Fruit fly (Drosophila melanogaster) whole organism, embryonic: ENCODE results near the gene CG13113.

Source experiments
- Ada2b ChIP-seq: fragments of 200-800 bp; sonication (Bioruptor generic); IDR thresholded peaks from 2 replicates; pipeline ENCODE4 v1.3.6; 2022; ENCODE audit warnings: missing biosample characterization, missing genetic modification characterization
- Asciz ChIP-seq: fragments of 200-800 bp; sonication (Bioruptor generic); optimal IDR thresholded peaks from 2 replicates; lab custom pipeline; 2017; ENCODE audit warnings: missing biosample characterization, mild to moderate bottlenecking, missing genetic modification characterization, missing genetic modification reagents
- BEAF-32 ChIP-seq: fragments of 200-800 bp; sonication (Bioruptor generic); optimal IDR thresholded peaks from 3 replicates; lab custom pipeline; 2017; ENCODE audit warnings: missing biosample characterization, missing genetic modification characterization, mild to moderate bottlenecking, moderate library complexity, missing genetic modification reagents
- BtbVII ChIP-seq: fragments of 200-800 bp; sonication (Bioruptor generic); optimal IDR thresholded peaks from 3 replicates; lab custom pipeline; 2017; ENCODE audit warnings: missing biosample characterization, mild to moderate bottlenecking, missing genetic modification characterization
- CG1024 ChIP-seq: fragments of 200-800 bp; sonication (Bioruptor generic); IDR thresholded peaks from 2 replicates; pipeline ENCODE4 v1.3.6; 2022; ENCODE audit warnings: missing biosample characterization, missing genetic modification characterization
- CG10366 ChIP-seq: fragments of 200-800 bp; sonication (Bioruptor generic); IDR thresholded peaks from 2 replicates; pipeline ENCODE4 v1.3.6; 2022; ENCODE audit warnings: missing biosample characterization, missing genetic modification characterization
- CG12299 ChIP-seq: fragments of 200-800 bp; sonication (Bioruptor generic); optimal IDR thresholded peaks from 2 replicates; lab custom pipeline; 2018; ENCODE audit warnings: missing biosample characterization, mild to moderate bottlenecking, missing genetic modification characterization
- CG14441 ChIP-seq: fragments of 200-800 bp; sonication (Bioruptor generic); IDR thresholded peaks from 2 replicates; pipeline ENCODE4 v1.3.6; 2022; ENCODE audit warnings: missing biosample characterization, missing genetic modification characterization
- CG1603 ChIP-seq: fragments of 200-800 bp; sonication (Bioruptor generic); optimal IDR thresholded peaks from 2 replicates; lab custom pipeline; 2019; ENCODE audit warnings: missing biosample characterization, mild to moderate bottlenecking, missing genetic modification characterization, moderate library complexity
- CG17802 ChIP-seq: fragments of 200-800 bp; sonication (Bioruptor generic); optimal IDR thresholded peaks from 2 replicates; lab custom pipeline; 2018; ENCODE audit warnings: missing biosample characterization, mild to moderate bottlenecking, missing genetic modification characterization, moderate library complexity
- CG18011 ChIP-seq: fragments of 200-800 bp; sonication (Bioruptor generic); optimal IDR thresholded peaks from 2 replicates; lab custom pipeline; 2017; ENCODE audit warnings: missing biosample characterization, missing genetic modification characterization, mild to moderate bottlenecking, moderate library complexity, missing genotype
- CG30403 ChIP-seq: fragments of 200-800 bp; sonication (Bioruptor generic); optimal IDR thresholded peaks from 3 replicates; lab custom pipeline; 2016; ENCODE audit warnings: missing biosample characterization, missing genetic modification characterization
- CG3163 ChIP-seq: fragments of 200-800 bp; sonication (Bioruptor generic); optimal IDR thresholded peaks from 3 replicates; lab custom pipeline; 2016; ENCODE audit warnings: missing biosample characterization, missing genetic modification characterization
- CG3281 ChIP-seq: fragments of 200-800 bp; sonication (Bioruptor generic); optimal IDR thresholded peaks from 3 replicates; lab custom pipeline; 2017; ENCODE audit warnings: missing biosample characterization, mild to moderate bottlenecking, missing genetic modification characterization
- CG4360 ChIP-seq: fragments of 200-800 bp; sonication (Bioruptor generic); IDR thresholded peaks from 2 replicates; pipeline ENCODE4 v1.3.6; 2022; ENCODE audit warnings: missing biosample characterization, missing genetic modification characterization
- CG43689 ChIP-seq: fragments of 200-800 bp; sonication (Bioruptor generic); IDR thresholded peaks from 2 replicates; pipeline ENCODE4 v1.3.6; 2022; ENCODE audit warnings: missing biosample characterization, missing genetic modification characterization
- CG4424 ChIP-seq: fragments of 200-800 bp; sonication (Bioruptor generic); optimal IDR thresholded peaks from 3 replicates; lab custom pipeline; 2016; ENCODE audit warnings: missing biosample characterization, missing genetic modification characterization
- CG6175 ChIP-seq: fragments of 200-800 bp; sonication (Bioruptor generic); IDR thresholded peaks from 3 replicates; pipeline ENCODE4 v1.3.6; 2022; ENCODE audit warnings: missing biosample characterization, missing genetic modification characterization
- CG8765 ChIP-seq: fragments of 200-800 bp; sonication (Bioruptor generic); IDR thresholded peaks from 2 replicates; pipeline ENCODE4 v1.3.6; 2022; ENCODE audit warnings: missing biosample characterization, missing genetic modification characterization
- CG9797 ChIP-seq: fragments of 200-800 bp; sonication (Bioruptor generic); optimal IDR thresholded peaks from 3 replicates; lab custom pipeline; 2018; ENCODE audit warnings: missing biosample characterization, mild to moderate bottlenecking, missing genetic modification characterization
- CHES-1-like ChIP-seq: fragments of 200-800 bp; sonication (Bioruptor generic); optimal IDR thresholded peaks from 2 replicates; lab custom pipeline; 2016; ENCODE audit warnings: missing biosample characterization, missing genetic modification characterization
- Chrac-16 ChIP-seq: fragments of 200-800 bp; sonication (Bioruptor generic); optimal IDR thresholded peaks from 3 replicates; lab custom pipeline; 2016; ENCODE audit warnings: missing biosample characterization, missing genetic modification characterization
- Dip2 ChIP-seq: fragments of 200-800 bp; sonication (Bioruptor generic); IDR thresholded peaks from 2 replicates; pipeline ENCODE4 v1.3.6; 2022; ENCODE audit warnings: missing biosample characterization, missing genetic modification characterization
- Dip3 ChIP-seq: fragments of 200-800 bp; sonication (Bioruptor generic); optimal IDR thresholded peaks from 3 replicates; lab custom pipeline; 2016; ENCODE audit warnings: missing biosample characterization, missing genetic modification characterization
- E2f1 ChIP-seq: fragments of 200-800 bp; sonication (Bioruptor generic); IDR thresholded peaks from 2 replicates; pipeline ENCODE4 v1.3.6; 2022; ENCODE audit warnings: missing biosample characterization, missing genetic modification characterization
- E2f2 ChIP-seq: fragments of 200-800 bp; sonication (Bioruptor generic); IDR thresholded peaks from 2 replicates; pipeline ENCODE4 v1.3.6; 2022; ENCODE audit warnings: missing biosample characterization, missing genetic modification characterization
- Eip74EF ChIP-seq, 2 experiments: fragments of 200-800 bp in 1 of 2; fragments of >200 bp in 1 of 2; sonication (Bioruptor generic) in 1 of 2; optimal IDR thresholded peaks; 2 replicates each; lab custom pipeline; 2017 to 2019; ENCODE audit warnings: missing biosample characterization in 2 of 2, missing genetic modification characterization in 2 of 2, mild to moderate bottlenecking in 1 of 2, moderate library complexity in 1 of 2
- Ets65A ChIP-seq: fragments of 200-800 bp; sonication (Bioruptor generic); peaks from one replicate; lab custom pipeline; 2016; ENCODE audit warnings: missing biosample characterization, missing genetic modification characterization
- GATAe ChIP-seq: fragments of 200-800 bp; sonication (Bioruptor generic); conservative IDR thresholded peaks from 2 replicates; pipeline ENCODE4 v1.3.6; 2022; ENCODE audit warnings: missing biosample characterization, missing genetic modification characterization
- Hr39 ChIP-seq: fragments of >200 bp; optimal IDR thresholded peaks from 2 replicates; lab custom pipeline; 2017
- Hr51 ChIP-seq, 2 experiments: fragments of 200-800 bp; sonication (Bioruptor generic); optimal IDR thresholded peaks; 2 replicates in 1 of 2; 3 replicates in 1 of 2; lab custom pipeline; 2016 to 2018; ENCODE audit warnings: missing biosample characterization in 2 of 2, missing genetic modification characterization in 2 of 2, mild to moderate bottlenecking in 1 of 2, moderate library complexity in 1 of 2
- Mrtf ChIP-seq: fragments of 200-800 bp; sonication (Bioruptor generic); IDR thresholded peaks from 3 replicates; pipeline ENCODE4 v1.3.6; 2022; ENCODE audit warnings: missing biosample characterization, missing genetic modification characterization
- Spps ChIP-seq: fragments of 200-800 bp; sonication (Bioruptor generic); optimal IDR thresholded peaks from 2 replicates; lab custom pipeline; 2018; ENCODE audit warnings: missing biosample characterization, mild to moderate bottlenecking, missing genetic modification characterization
- Vsx1 ChIP-seq: fragments of 200-800 bp; sonication (Bioruptor generic); optimal IDR thresholded peaks from 2 replicates; lab custom pipeline; 2017; ENCODE audit warnings: missing biosample characterization, mild to moderate bottlenecking, missing genetic modification characterization, missing genetic modification reagents
- ase ChIP-seq: fragments of 200-800 bp; sonication (Bioruptor generic); IDR thresholded peaks from 3 replicates; pipeline ENCODE4 v1.3.6; 2022; ENCODE audit warnings: missing biosample characterization, missing genetic modification characterization
- bab2 ChIP-seq: fragments of 200-800 bp; sonication (Bioruptor generic); optimal IDR thresholded peaks from 2 replicates; lab custom pipeline; 2016; ENCODE audit warnings: missing biosample characterization, missing genetic modification characterization
- bigmax ChIP-seq: fragments of 200-800 bp; sonication (Bioruptor generic); optimal IDR thresholded peaks from 2 replicates; lab custom pipeline; 2018; ENCODE audit warnings: missing biosample characterization, mild to moderate bottlenecking, missing genetic modification characterization
- dpn ChIP-seq, 2 experiments: fragments of 200-800 bp; sonication (Bioruptor generic); optimal IDR thresholded peaks; 3 replicates each; lab custom pipeline; 2016; ENCODE audit warnings: missing biosample characterization in 2 of 2, missing genetic modification characterization in 2 of 2
- gem ChIP-seq: fragments of 200-800 bp; sonication (Bioruptor generic); optimal IDR thresholded peaks from 2 replicates; lab custom pipeline; 2019; ENCODE audit warnings: missing biosample characterization, mild to moderate bottlenecking, missing genetic modification characterization, moderate library complexity
- kay ChIP-seq: fragments of 200-800 bp; sonication (Bioruptor generic); optimal IDR thresholded peaks from 2 replicates; lab custom pipeline; 2016; ENCODE audit warnings: missing biosample characterization, missing genetic modification characterization
- lilli ChIP-seq: fragments of 200-800 bp; sonication (Bioruptor generic); optimal IDR thresholded peaks from 3 replicates; lab custom pipeline; 2016; ENCODE audit warnings: missing biosample characterization, missing genetic modification characterization
- mam ChIP-seq: fragments of 200-800 bp; sonication (Bioruptor generic); optimal IDR thresholded peaks from 3 replicates; lab custom pipeline; 2016; ENCODE audit warnings: missing biosample characterization, missing genetic modification characterization
- mld ChIP-seq: fragments of 200-800 bp; sonication (Bioruptor generic); IDR thresholded peaks from 3 replicates; pipeline ENCODE4 v1.3.6; 2022; ENCODE audit warnings: missing biosample characterization, missing genetic modification characterization; ENCODE audit not compliant: partially characterized antibody
- nerfin-1 ChIP-seq: fragments of 200-800 bp; sonication (Bioruptor generic); optimal IDR thresholded peaks from 3 replicates; lab custom pipeline; 2019; ENCODE audit warnings: missing biosample characterization, mild to moderate bottlenecking, missing genetic modification characterization, moderate library complexity
- org-1 ChIP-seq: fragments of 200-800 bp; sonication (Bioruptor generic); optimal IDR thresholded peaks from 2 replicates; lab custom pipeline; 2017; ENCODE audit warnings: missing biosample characterization, missing genetic modification characterization
- pfk ChIP-seq: fragments of 200-800 bp; sonication (Bioruptor generic); optimal IDR thresholded peaks from 2 replicates; lab custom pipeline; 2018; ENCODE audit warnings: missing biosample characterization, mild to moderate bottlenecking, missing genetic modification characterization, moderate library complexity
- pho ChIP-seq: fragments of 200-800 bp; sonication (Bioruptor generic); optimal IDR thresholded peaks from 2 replicates; lab custom pipeline; 2016; ENCODE audit warnings: missing biosample characterization, missing genetic modification characterization
- pnt ChIP-seq: fragments of 200-800 bp; sonication (Bioruptor generic); optimal IDR thresholded peaks from 3 replicates; lab custom pipeline; 2016; ENCODE audit warnings: missing biosample characterization, missing genetic modification characterization
- sqz ChIP-seq: fragments of 200-800 bp; sonication (Bioruptor generic); optimal IDR thresholded peaks from 3 replicates; lab custom pipeline; 2018; ENCODE audit warnings: missing biosample characterization, mild to moderate bottlenecking, missing genetic modification characterization
- tgo ChIP-seq: fragments of 200-800 bp; sonication (Bioruptor generic); IDR thresholded peaks from 3 replicates; pipeline ENCODE4 v1.3.6; 2022; ENCODE audit warnings: missing biosample characterization, missing genetic modification characterization
- trem ChIP-seq: fragments of 200-800 bp; optimal IDR thresholded peaks from 3 replicates; lab custom pipeline; 2019; ENCODE audit warnings: missing biosample characterization, mild to moderate bottlenecking, missing genetic modification characterization, moderate library complexity
- vnd ChIP-seq: fragments of 200-800 bp; sonication (Bioruptor generic); IDR thresholded peaks from 3 replicates; pipeline ENCODE4 v1.3.6; 2022; ENCODE audit warnings: missing biosample characterization, missing genetic modification characterization; ENCODE audit not compliant: partially characterized antibody

CG13113 gene

dm6 chr2L:9509653-9510052 is 34.3 kb upstream of the CG13113 start (continued):
- no peak for TF ChIP-seq ase
- TF ChIP-seq mld (GFP tag; lab: Robert Waterston, UW) = no peak
- no peak for TF ChIP-seq CG17802
- no peak for TF ChIP-seq CG43689 (GFP tag; lab: Robert Waterston, UW)
- TF ChIP-seq CG12299 (tag; lab: Kevin White, UChicago) = no peak
- peak; percentile 11 for TF ChIP-seq org-1 (GFP tag; lab: Kevin White, UChicago)
- no peak for TF ChIP-seq CG6175 (GFP tag; lab: Robert Waterston, UW)
- TF ChIP-seq tgo (GFP tag; lab: Robert Waterston, UW) = no peak
- no peak for TF ChIP-seq CG4360 (GFP tag; lab: Robert Waterston, UW)
- peak in 1 of 2 experiments; percentile 4 for TF ChIP-seq dpn (GFP tag; optimal IDR thresholded peaks at IDR 0.05; lab: Kevin White, UChicago)
- TF ChIP-seq mam (GFP tag; lab: Kevin White, UChicago) = no peak
- TF ChIP-seq CG3163 (GFP tag; lab: Kevin White, UChicago) = no peak
- TF ChIP-seq lilli (GFP tag; lab: Kevin White, UChicago) = no peak
- TF ChIP-seq Dip3 (GFP tag; lab: Kevin White, UChicago) = no peak
- TF ChIP-seq CHES-1-like (GFP tag; lab: Kevin White, UChicago) = peak; percentile 16
- TF ChIP-seq CG30403 = no peak
- peak; percentile 2 for TF ChIP-seq gem (tag; lab: Kevin White, UChicago)
- TF ChIP-seq CG1024 (GFP tag; lab: Robert Waterston, UW) = no peak
- no peak for TF ChIP-seq GATAe (GFP tag; lab: Robert Waterston, UW)
- no peak for TF ChIP-seq trem (tag; lab: Kevin White, UChicago)
- TF ChIP-seq kay (GFP tag; lab: Kevin White, UChicago) = no peak
- TF ChIP-seq Eip74EF (GFP tag; optimal IDR thresholded peaks at IDR 0.05; lab: Kevin White, UChicago) = peak in 1 of 2 experiments; percentile 45
- TF ChIP-seq CG9797 (GFP tag; lab: Kevin White, UChicago) = no peak
- TF ChIP-seq Mrtf (GFP tag; lab: Robert Waterston, UW) = no peak
- TF ChIP-seq pho = peak; percentile 21
- no peak for TF ChIP-seq Hr39 (lab: Kevin White, UChicago)
- TF ChIP-seq BEAF-32 (GFP tag; lab: Kevin White, UChicago) = no peak
- TF ChIP-seq pnt (GFP tag; lab: Kevin White, UChicago) = no peak
- TF ChIP-seq Asciz (GFP tag; lab: Kevin White, UChicago) = peak; percentile 7
- TF ChIP-seq CG1603 = peak; percentile 18
- peak; percentile 13 for TF ChIP-seq CG18011 (GFP tag; lab: Kevin White, UChicago)
- TF ChIP-seq pfk (GFP tag; lab: Kevin White, UChicago) = no peak
- TF ChIP-seq Hr51 (GFP tag; optimal IDR thresholded peaks at IDR 0.05; lab: Kevin White, UChicago) = no peak
- TF ChIP-seq Ets65A = no peak
- TF ChIP-seq CG3281 = peak; percentile 53
- no peak for TF ChIP-seq CG8765 (GFP tag; lab: Robert Waterston, UW)
- TF ChIP-seq Ada2b (GFP tag; lab: Robert Waterston, UW) = no peak
- 0 out of 2 replicates have a peak, but pooled peaks have one; percentile 11 for TF ChIP-seq CG14441
- no peak for TF ChIP-seq nerfin-1 (tag; lab: Kevin White, UChicago)
- no peak for TF ChIP-seq Spps (tag; lab: Kevin White, UChicago)
- TF ChIP-seq Dip2 (GFP tag; lab: Robert Waterston, UW) = no peak
- no peak for TF ChIP-seq vnd
- TF ChIP-seq bigmax = no peak
- peak; percentile 65 for TF ChIP-seq BtbVII (GFP tag; lab: Kevin White, UChicago)
- TF ChIP-seq E2f1 (GFP tag; lab: Robert Waterston, UW) = no peak; the same call in 1 of the 2 replicates
- TF ChIP-seq CG10366 (GFP tag; lab: Robert Waterston, UW) = no peak
- peak; percentile 35 for TF ChIP-seq E2f2
- no peak for TF ChIP-seq bab2 (GFP tag; lab: Kevin White, UChicago)
- TF ChIP-seq sqz (GFP tag; lab: Kevin White, UChicago) = no peak
- TF ChIP-seq Vsx1 (GFP tag; lab: Kevin White, UChicago) = peak; percentile 2
- no peak for TF ChIP-seq CG4424 (GFP tag; lab: Kevin White, UChicago)
- TF ChIP-seq Chrac-16 = no peak
